Fruit fly (Drosophila melanogaster) whole organism, wandering third instar larva: Measurements from ENCODE around the gene Mst89B.

Experiments
- Abd-B ChIP-seq: fragments of >200 bp; optimal IDR thresholded peaks from 2 replicates; lab custom pipeline; 2017; ENCODE audit warnings: missing biosample characterization, missing genetic modification characterization
- CG32264 ChIP-seq: fragments of 200-800 bp; sonication (Bioruptor generic); optimal IDR thresholded peaks from 2 replicates; lab custom pipeline; 2016; ENCODE audit warnings: missing biosample characterization, missing genetic modification characterization
- CG9705 ChIP-seq: fragments of 200-800 bp; sonication (Bioruptor generic); optimal IDR thresholded peaks from 2 replicates; lab custom pipeline; 2018; ENCODE audit warnings: missing biosample characterization, mild to moderate bottlenecking, missing genetic modification characterization
- CrebA ChIP-seq: fragments of 200-800 bp; sonication (Bioruptor generic); optimal IDR thresholded peaks from 2 replicates; lab custom pipeline; 2016; ENCODE audit warnings: missing biosample characterization, mild to moderate bottlenecking, missing genetic modification characterization, borderline replicate concordance
- Dfd ChIP-seq: fragments of >200 bp; optimal IDR thresholded peaks from 2 replicates; lab custom pipeline; 2017; ENCODE audit warnings: missing biosample characterization, missing genetic modification characterization
- Dif ChIP-seq: fragments of 200-275, 200-300 bp; sonication (Bioruptor generic); optimal IDR thresholded peaks from 2 replicates; lab custom pipeline; 2018; ENCODE audit warnings: missing biosample characterization, missing genetic modification characterization; ENCODE audit not compliant: partially characterized antibody
- GATAd ChIP-seq: sonication (Bioruptor generic); optimal IDR thresholded peaks from 2 replicates; lab custom pipeline; 2016; ENCODE audit warnings: missing biosample characterization, missing genetic modification characterization
- HLH106 ChIP-seq: fragments of 200-800 bp; optimal IDR thresholded peaks from 3 replicates; lab custom pipeline; 2019; ENCODE audit warnings: missing biosample characterization, mild to moderate bottlenecking, missing genetic modification characterization, moderate library complexity
- Hnf4 ChIP-seq: fragments of 200-800 bp; sonication (Bioruptor generic); optimal IDR thresholded peaks from 2 replicates; lab custom pipeline; 2016; ENCODE audit warnings: missing biosample characterization, mild to moderate bottlenecking, missing genetic modification characterization
- Hr78 ChIP-seq: fragments of >200 bp; optimal IDR thresholded peaks from 2 replicates; lab custom pipeline; 2017; ENCODE audit warnings: missing biosample characterization, missing genetic modification characterization
- Hr83 ChIP-seq: fragments of 200-300 bp; sonication (Bioruptor generic); optimal IDR thresholded peaks from 2 replicates; lab custom pipeline; 2016; ENCODE audit warnings: missing biosample characterization, mild to moderate bottlenecking, missing genetic modification characterization, moderate library complexity; ENCODE audit not compliant: poor library complexity, severe bottlenecking
- Jra ChIP-seq: sonication (Bioruptor generic); optimal IDR thresholded peaks from 2 replicates; lab custom pipeline; 2016; ENCODE audit warnings: missing biosample characterization, missing genetic modification characterization
- Mio ChIP-seq: sonication (Bioruptor generic); optimal IDR thresholded peaks from 2 replicates; lab custom pipeline; 2016; ENCODE audit warnings: missing biosample characterization, missing genetic modification characterization
- Myc ChIP-seq: fragments of >200 bp; optimal IDR thresholded peaks from 2 replicates; lab custom pipeline; 2017
- N ChIP-seq: fragments of >200 bp; optimal IDR thresholded peaks from 2 replicates; lab custom pipeline; 2018; ENCODE audit warnings: missing biosample characterization, missing external identifiers, missing genetic modification characterization
- OdsH ChIP-seq: fragments of 200-800 bp; sonication (Bioruptor generic); optimal IDR thresholded peaks from 2 replicates; lab custom pipeline; 2016; ENCODE audit warnings: missing biosample characterization, mild to moderate bottlenecking, missing genetic modification characterization
- Rel ChIP-seq, 2 experiments: fragments of 200-800 bp; sonication (Bioruptor generic) in 1 of 2; optimal IDR thresholded peaks; 2 replicates in 1 of 2; 3 replicates in 1 of 2; lab custom pipeline; 2016 to 2019; ENCODE audit warnings: mild to moderate bottlenecking in 2 of 2, missing biosample characterization in 2 of 2, missing genetic modification characterization in 2 of 2, moderate library complexity in 1 of 2
- Sp1 ChIP-seq: fragments of 200-800 bp; sonication (Bioruptor generic); optimal IDR thresholded peaks from 3 replicates; lab custom pipeline; 2019; ENCODE audit warnings: missing biosample characterization, mild to moderate bottlenecking, missing genetic modification characterization, moderate library complexity
- Vsx2 ChIP-seq: fragments of 200-300, 225-300 bp; sonication (Bioruptor generic); optimal IDR thresholded peaks from 2 replicates; lab custom pipeline; 2018; ENCODE audit warnings: missing biosample characterization, missing genetic modification characterization; ENCODE audit not compliant: partially characterized antibody
- br ChIP-seq: fragments of 200-800 bp; sonication (Bioruptor generic); optimal IDR thresholded peaks from 2 replicates; lab custom pipeline; 2016; ENCODE audit warnings: missing biosample characterization, missing genetic modification characterization
- brk ChIP-seq: fragments of 200-800 bp; sonication (Bioruptor generic); optimal IDR thresholded peaks from 2 replicates; lab custom pipeline; 2016; ENCODE audit warnings: missing biosample characterization, mild to moderate bottlenecking, missing genetic modification characterization
- dl ChIP-seq, 2 experiments: fragments of 175-275, 200-275 bp in 1 of 2; fragments of 200-275 bp in 1 of 2; sonication (Bioruptor generic); optimal IDR thresholded peaks; lab custom pipeline; 2018; ENCODE audit warnings: mild to moderate bottlenecking in 2 of 2, missing biosample characterization in 2 of 2, missing genetic modification characterization in 2 of 2, moderate library complexity in 2 of 2; ENCODE audit not compliant: partially characterized antibody in 2 of 2, insufficient read depth in 1 of 2
- dmrt93B ChIP-seq: fragments of 200-800 bp; sonication (Bioruptor generic); optimal IDR thresholded peaks from 2 replicates; lab custom pipeline; 2018; ENCODE audit warnings: missing biosample characterization, mild to moderate bottlenecking, missing genetic modification characterization
- dsf ChIP-seq: sonication (Bioruptor generic); optimal IDR thresholded peaks from 2 replicates; lab custom pipeline; 2016; ENCODE audit warnings: missing biosample characterization, missing genetic modification characterization, borderline replicate concordance
- ey ChIP-seq: fragments of 200-800 bp; sonication (Bioruptor generic); optimal IDR thresholded peaks from 2 replicates; lab custom pipeline; 2016; ENCODE audit warnings: missing biosample characterization, missing genetic modification characterization
- foxo ChIP-seq, 2 experiments: fragments of 200-800 bp; sonication (Bioruptor generic); optimal IDR thresholded peaks; 2 replicates in 1 of 2; 3 replicates in 1 of 2; lab custom pipeline; 2016 to 2017; ENCODE audit warnings: missing biosample characterization in 2 of 2, missing genetic modification characterization in 2 of 2
- fru ChIP-seq: fragments of 200-800 bp; sonication (Bioruptor generic); optimal IDR thresholded peaks from 3 replicates; lab custom pipeline; 2016; ENCODE audit warnings: missing biosample characterization, mild to moderate bottlenecking, missing genetic modification characterization
- h ChIP-seq: fragments of 200-800 bp; sonication (Bioruptor generic); optimal IDR thresholded peaks from 3 replicates; lab custom pipeline; 2016; ENCODE audit warnings: missing biosample characterization, mild to moderate bottlenecking, missing genetic modification characterization
- jim ChIP-seq: fragments of 175-275, 200-325 bp; sonication (Bioruptor generic); optimal IDR thresholded peaks from 2 replicates; lab custom pipeline; 2016; ENCODE audit warnings: missing biosample characterization, mild to moderate bottlenecking, missing genetic modification characterization
- lola ChIP-seq: fragments of >200 bp; optimal IDR thresholded peaks from 2 replicates; lab custom pipeline; 2017; ENCODE audit warnings: missing biosample characterization, missing genetic modification characterization
- pan ChIP-seq: fragments of >200 bp; optimal IDR thresholded peaks from 2 replicates; lab custom pipeline; 2017
- psq ChIP-seq: fragments of 200-800 bp; sonication (Bioruptor generic); optimal IDR thresholded peaks from 3 replicates; lab custom pipeline; 2017; ENCODE audit warnings: missing biosample characterization, mild to moderate bottlenecking, missing genetic modification characterization, moderate library complexity
- rgr ChIP-seq: fragments of 200-800 bp; sonication (Bioruptor generic); optimal IDR thresholded peaks from 3 replicates; lab custom pipeline; 2016; ENCODE audit warnings: missing biosample characterization, mild to moderate bottlenecking, missing genetic modification characterization
- sage ChIP-seq: fragments of 200-800 bp; sonication (Bioruptor generic); optimal IDR thresholded peaks from 2 replicates; lab custom pipeline; 2016; ENCODE audit warnings: missing biosample characterization, mild to moderate bottlenecking, missing genetic modification characterization
- sv ChIP-seq: fragments of 200-800 bp; sonication (Bioruptor generic); optimal IDR thresholded peaks from 3 replicates; lab custom pipeline; 2016; ENCODE audit warnings: missing biosample characterization, missing genetic modification characterization
- tai ChIP-seq: sonication (Bioruptor generic); optimal IDR thresholded peaks from 2 replicates; lab custom pipeline; 2016; ENCODE audit warnings: missing biosample characterization, missing genetic modification characterization
- usp ChIP-seq: fragments of >200 bp; optimal IDR thresholded peaks from 2 replicates; lab custom pipeline; 2017; ENCODE audit warnings: missing biosample characterization, missing genetic modification characterization
- woc ChIP-seq: sonication (Bioruptor generic); optimal IDR thresholded peaks from 2 replicates; lab custom pipeline; 2016; ENCODE audit warnings: missing biosample characterization, mild to moderate bottlenecking, missing genetic modification characterization

Mst89B gene

dm6 chr3R:16234745-16235149, 32.1 kb upstream of the Mst89B start:
- TF ChIP-seq dsf (no peak), CG32264 (GFP tag; lab: Kevin White, UChicago) (peak; percentile 16), Hr78 (no peak), Myc (no peak), Rel (GFP tag; optimal IDR thresholded peaks at IDR 0.05; lab: Kevin White, UChicago) (no peak), Rel (tag; optimal IDR thresholded peaks at IDR 0.05; lab: Kevin White, UChicago) (no peak), pan (lab: Kevin White, UChicago) (no peak), CrebA (GFP tag; lab: Kevin White, UChicago) (peak; percentile 16), CG9705 (GFP tag; lab: Kevin White, UChicago) (peak; percentile 68), sage (GFP tag; lab: Kevin White, UChicago) (peak; percentile 32), usp (GFP tag; lab: Kevin White, UChicago) (no peak), tai (GFP tag; lab: Kevin White, UChicago) (no peak), Vsx2 (GFP tag; lab: Kevin White, UChicago) (no peak), Jra (no peak), woc (GFP tag; lab: Kevin White, UChicago) (peak; percentile 83), Hnf4 (GFP tag; lab: Kevin White, UChicago) (no peak), dl (GFP tag; optimal IDR thresholded peaks at IDR 0.05; lab: Kevin White, UChicago; ENCODE audit: insufficient read depth in 1 of 2, partially characterized antibody in 2 of 2) (no peak), Mio (no peak), Dfd (GFP tag; lab: Kevin White, UChicago) (no peak), OdsH (GFP tag; lab: Kevin White, UChicago) (peak; percentile 74), lola (GFP tag; lab: Kevin White, UChicago) (no peak), Hr83 (no peak), psq (GFP tag; lab: Kevin White, UChicago) (peak; percentile 16), GATAd (GFP tag; lab: Kevin White, UChicago) (no peak), br (GFP tag; lab: Kevin White, UChicago) (peak; percentile 70), dmrt93B (GFP tag; lab: Kevin White, UChicago) (peak; percentile 79), Sp1 (GFP tag; lab: Kevin White, UChicago) (peak; percentile 86), fru (GFP tag; lab: Kevin White, UChicago) (peak; percentile 72), N (GFP tag; lab: Kevin White, UChicago) (no peak), rgr (GFP tag; lab: Kevin White, UChicago) (peak; percentile 12), Abd-B (GFP tag; lab: Kevin White, UChicago) (no peak), HLH106 (peak; percentile 81), jim (no peak), h (GFP tag; lab: Kevin White, UChicago) (peak; percentile 78), foxo (GFP tag; optimal IDR thresholded peaks at IDR 0.05; lab: Kevin White, UChicago) (peak in 1 of 2 experiments; percentile 65), sv (GFP tag; lab: Kevin White, UChicago) (no peak), ey (GFP tag; lab: Kevin White, UChicago) (peak; percentile 69), Dif (GFP tag; lab: Kevin White, UChicago) (no peak), brk (GFP tag; lab: Kevin White, UChicago) (no peak)

dm6 chr3R:16235215-16235937, 31.4 kb upstream of the Mst89B start:
- TF ChIP-seq CrebA (GFP tag; lab: Kevin White, UChicago) (peak; percentile 93), GATAd (GFP tag; lab: Kevin White, UChicago) (no peak), dsf (no peak), usp (GFP tag; lab: Kevin White, UChicago) (no peak), foxo (GFP tag; optimal IDR thresholded peaks at IDR 0.05; lab: Kevin White, UChicago) (peak in 1 of 2 experiments; percentile 69), pan (lab: Kevin White, UChicago) (no peak), Jra (peak; percentile 74), fru (GFP tag; lab: Kevin White, UChicago) (peak; percentile 51), Hr78 (no peak), rgr (GFP tag; lab: Kevin White, UChicago) (peak; percentile 12), Dif (GFP tag; lab: Kevin White, UChicago) (peak; percentile 86), lola (GFP tag; lab: Kevin White, UChicago) (no peak), CG32264 (GFP tag; lab: Kevin White, UChicago) (peak; percentile 8), ey (GFP tag; lab: Kevin White, UChicago) (no peak), psq (GFP tag; lab: Kevin White, UChicago) (peak; percentile 89), dl (GFP tag; optimal IDR thresholded peaks at IDR 0.05; lab: Kevin White, UChicago; ENCODE audit: insufficient read depth in 1 of 2, partially characterized antibody in 2 of 2) (peak; percentile 24 to 86), sage (GFP tag; lab: Kevin White, UChicago) (peak; percentile 19), Rel (GFP tag; optimal IDR thresholded peaks at IDR 0.05; lab: Kevin White, UChicago) (peak; percentile 42), Rel (tag; optimal IDR thresholded peaks at IDR 0.05; lab: Kevin White, UChicago) (peak; percentile 85), h (GFP tag; lab: Kevin White, UChicago) (peak; percentile 82), Vsx2 (GFP tag; lab: Kevin White, UChicago) (no peak), tai (GFP tag; lab: Kevin White, UChicago) (peak; percentile 86), Myc (no peak), br (GFP tag; lab: Kevin White, UChicago) (peak; percentile 59), woc (GFP tag; lab: Kevin White, UChicago) (peak; percentile 83), jim (peak; percentile 10), OdsH (GFP tag; lab: Kevin White, UChicago) (no peak), CG9705 (GFP tag; lab: Kevin White, UChicago) (no peak), brk (GFP tag; lab: Kevin White, UChicago) (peak; percentile 86), Mio (no peak), sv (GFP tag; lab: Kevin White, UChicago) (no peak), N (GFP tag; lab: Kevin White, UChicago) (no peak), dmrt93B (GFP tag; lab: Kevin White, UChicago) (no peak), Hr83 (peak; percentile 90), Dfd (GFP tag; lab: Kevin White, UChicago) (no peak), Hnf4 (GFP tag; lab: Kevin White, UChicago) (peak; percentile 66), Sp1 (GFP tag; lab: Kevin White, UChicago) (no peak)
- TF ChIP-seq, all 38 proteins: peak for 19
